Worm (Caenorhabditis elegans): Measurements from ENCODE around the gene F55A11.4.

ce11 chrV:11822461-11822939 lies 52.2 kb downstream of the F55A11.4 start, which contains the start of gene pyc-1:
- TF ChIP-seq T22C8.4 (GFP tag; IDR thresholded peaks at IDR 0.05) (no peak), flt-1 (GFP tag; IDR thresholded peaks at IDR 0.05) (no peak), klf-2 (GFP tag; conservative IDR thresholded peaks at IDR 0.05) (no peak)

Data from whole organism, midembryonic.